Worm (Caenorhabditis elegans) whole organism, L2 larva: ENCODE results near the gene R13H4.5.

ENCODE experiments used
- C34F6.9 ChIP-seq: fragments of 150-350 bp; optimal IDR thresholded peaks from 2 replicates; lab custom pipeline; 2014; ENCODE audit warnings: missing biosample characterization, missing genetic modification characterization
- F13H6.1 ChIP-seq: sonication (generic microtip); optimal IDR thresholded peaks from 2 replicates; lab custom pipeline; 2016; ENCODE audit warnings: missing genetic modification characterization, missing compliant biosample characterization
- R02D3.7 ChIP-seq: fragments of 150-350 bp; optimal IDR thresholded peaks from 2 replicates; lab custom pipeline; 2014; ENCODE audit warnings: missing biosample characterization, missing genetic modification characterization
- Y55F3AM.14 ChIP-seq: fragments of 200-800 bp; sonication (Bioruptor generic); optimal IDR thresholded peaks from 2 replicates; lab custom pipeline; 2018; ENCODE audit warnings: mild to moderate bottlenecking, missing genetic modification characterization, missing compliant biosample characterization
- ZK546.5 ChIP-seq: sonication (generic microtip); optimal IDR thresholded peaks from 2 replicates; lab custom pipeline; 2017; ENCODE audit warnings: missing biosample characterization, missing genetic modification characterization
- alr-1 ChIP-seq: fragments of 150-350 bp; optimal IDR thresholded peaks from 2 replicates; lab custom pipeline; 2014; ENCODE audit warnings: missing biosample characterization, missing genetic modification characterization
- aly-2 ChIP-seq: fragments of 150-350 bp; optimal IDR thresholded peaks from 2 replicates; lab custom pipeline; 2014; ENCODE audit warnings: missing biosample characterization, missing genetic modification characterization
- ama-1 ChIP-seq: fragments of 150-350 bp; optimal IDR thresholded peaks from 2 replicates; lab custom pipeline; 2018; ENCODE audit warnings: inconsistent platforms
- blmp-1 ChIP-seq: sonication (generic microtip); optimal IDR thresholded peaks from 2 replicates; lab custom pipeline; 2017; ENCODE audit warnings: missing genetic modification characterization, mild to moderate bottlenecking, missing compliant biosample characterization, antibody characterized with exemption, moderate library complexity; ENCODE audit not compliant: insufficient read depth
- ceh-16 ChIP-seq: fragments of 150-350 bp; optimal IDR thresholded peaks from 2 replicates; lab custom pipeline; 2014; ENCODE audit warnings: missing biosample characterization, missing genetic modification characterization
- ceh-82 ChIP-seq: fragments of 150-350 bp; optimal IDR thresholded peaks from 2 replicates; lab custom pipeline; 2014; ENCODE audit warnings: missing biosample characterization, missing genetic modification characterization
- crh-2 ChIP-seq: sonication (generic microtip); optimal IDR thresholded peaks from 2 replicates; lab custom pipeline; 2017; ENCODE audit warnings: missing biosample characterization, missing genetic modification characterization
- dmd-4 ChIP-seq: sonication (generic microtip); optimal IDR thresholded peaks from 2 replicates; lab custom pipeline; 2017; ENCODE audit warnings: missing biosample characterization, missing genetic modification characterization
- egl-27 ChIP-seq: sonication (generic microtip); optimal IDR thresholded peaks from 3 replicates; lab custom pipeline; 2017; ENCODE audit warnings: missing biosample characterization, missing genetic modification reagents, missing genetic modification characterization
- elt-1 ChIP-seq: fragments of 150-350 bp; optimal IDR thresholded peaks from 2 replicates; lab custom pipeline; 2014; ENCODE audit warnings: missing biosample characterization, missing genetic modification characterization
- elt-3 ChIP-seq: sonication (generic microtip); optimal IDR thresholded peaks from 2 replicates; lab custom pipeline; 2017; ENCODE audit warnings: missing biosample characterization, missing genetic modification characterization
- fos-1 ChIP-seq: fragments of 150-350 bp; optimal IDR thresholded peaks from 2 replicates; lab custom pipeline; 2014; ENCODE audit warnings: missing biosample characterization, missing genetic modification characterization
- gmeb-1 ChIP-seq: fragments of 150-350 bp; optimal IDR thresholded peaks from 2 replicates; lab custom pipeline; 2014; ENCODE audit warnings: missing biosample characterization, missing genetic modification characterization
- lin-11 ChIP-seq: fragments of 150-350 bp; sonication (generic microtip); optimal IDR thresholded peaks from 2 replicates; lab custom pipeline; 2014; ENCODE audit warnings: missing biosample characterization, missing genetic modification characterization, inconsistent platforms, mixed read lengths
- lin-13 ChIP-seq: fragments of 150-350 bp; optimal IDR thresholded peaks from 2 replicates; lab custom pipeline; 2014; ENCODE audit warnings: missing biosample characterization, missing genetic modification reagents, missing genetic modification characterization
- lin-39 ChIP-seq: fragments of 150-350 bp; optimal IDR thresholded peaks from 2 replicates; lab custom pipeline; 2014; ENCODE audit warnings: missing biosample characterization, missing genetic modification reagents, missing genetic modification characterization
- lsy-2 ChIP-seq, 2 experiments: fragments of 150-350 bp in 1 of 2; sonication (generic microtip) in 1 of 2; optimal IDR thresholded peaks; 2 replicates each; lab custom pipeline; 2014 to 2017; ENCODE audit warnings: missing biosample characterization in 2 of 2, missing genetic modification characterization in 2 of 2
- mab-5 ChIP-seq: fragments of 150-350 bp; optimal IDR thresholded peaks from 2 replicates; lab custom pipeline; 2014; ENCODE audit warnings: missing biosample characterization, missing genetic modification characterization
- mbf-1 ChIP-seq: sonication (generic microtip); optimal IDR thresholded peaks from 2 replicates; lab custom pipeline; 2017; ENCODE audit warnings: missing biosample characterization, missing genetic modification characterization
- mdl-1 ChIP-seq, 2 experiments: fragments of 150-350 bp in 1 of 2; sonication (generic microtip) in 1 of 2; optimal IDR thresholded peaks; 2 replicates each; lab custom pipeline; 2017; ENCODE audit warnings: missing biosample characterization in 2 of 2, missing genetic modification characterization in 2 of 2
- nhr-10 ChIP-seq: sonication (generic microtip); optimal IDR thresholded peaks from 2 replicates; lab custom pipeline; 2017; ENCODE audit warnings: missing biosample characterization, missing genetic modification characterization
- nhr-11 ChIP-seq: fragments of 150-350 bp; optimal IDR thresholded peaks from 2 replicates; lab custom pipeline; 2014; ENCODE audit warnings: missing biosample characterization, missing genetic modification characterization
- nhr-12 ChIP-seq: fragments of 150-350 bp; optimal IDR thresholded peaks from 2 replicates; lab custom pipeline; 2014; ENCODE audit warnings: missing biosample characterization, missing genetic modification characterization
- nhr-129 ChIP-seq: fragments of 150-350 bp; optimal IDR thresholded peaks from 2 replicates; lab custom pipeline; 2014; ENCODE audit warnings: missing biosample characterization, missing genetic modification characterization
- nhr-21 ChIP-seq: fragments of 150-350 bp; optimal IDR thresholded peaks from 2 replicates; lab custom pipeline; 2014; ENCODE audit warnings: missing biosample characterization, missing genetic modification characterization
- nhr-23 ChIP-seq: fragments of 150-350 bp; optimal IDR thresholded peaks from 2 replicates; lab custom pipeline; 2014; ENCODE audit warnings: missing biosample characterization, missing genetic modification reagents, missing genetic modification characterization
- nhr-237 ChIP-seq: fragments of 150-350 bp; optimal IDR thresholded peaks from 2 replicates; lab custom pipeline; 2014; ENCODE audit warnings: missing biosample characterization, missing genetic modification characterization
- nhr-25 ChIP-seq: fragments of 150-350 bp; sonication (generic microtip); optimal IDR thresholded peaks from 3 replicates; lab custom pipeline; 2014; ENCODE audit warnings: missing biosample characterization, missing genetic modification characterization
- nhr-6 ChIP-seq: fragments of 150-350 bp; optimal IDR thresholded peaks from 2 replicates; lab custom pipeline; 2014; ENCODE audit warnings: missing biosample characterization, missing genetic modification characterization
- nhr-77 ChIP-seq: fragments of 150-350 bp; optimal IDR thresholded peaks from 2 replicates; lab custom pipeline; 2014; ENCODE audit warnings: missing biosample characterization, missing genetic modification characterization
- peb-1 ChIP-seq: fragments of 150-350 bp; optimal IDR thresholded peaks from 2 replicates; lab custom pipeline; 2014; ENCODE audit warnings: missing biosample characterization, missing genetic modification characterization
- sem-4 ChIP-seq: fragments of 150-350 bp; optimal IDR thresholded peaks from 2 replicates; lab custom pipeline; 2014; ENCODE audit warnings: missing biosample characterization, missing genetic modification reagents, missing genetic modification characterization
- skn-1 ChIP-seq: sonication (generic microtip); optimal IDR thresholded peaks from 2 replicates; lab custom pipeline; 2017; ENCODE audit warnings: missing biosample characterization, missing genetic modification characterization
- sma-3 ChIP-seq: sonication (generic microtip); optimal IDR thresholded peaks from 2 replicates; lab custom pipeline; 2016; ENCODE audit warnings: missing genetic modification reagents, missing genetic modification characterization, missing compliant biosample characterization
- sma-9 ChIP-seq, 2 experiments: fragments of 150-350 bp in 1 of 2; sonication (generic microtip) in 1 of 2; optimal IDR thresholded peaks; 2 replicates each; lab custom pipeline; 2014 to 2016; ENCODE audit warnings: missing genetic modification characterization in 2 of 2, mild to moderate bottlenecking in 1 of 2, missing biosample characterization in 1 of 2, missing compliant biosample characterization in 1 of 2, missing genetic modification reagents in 1 of 2, moderate library complexity in 1 of 2
- snpc-4 ChIP-seq: fragments of 150-350 bp; optimal IDR thresholded peaks from 2 replicates; lab custom pipeline; 2014; ENCODE audit warnings: missing biosample characterization, missing genetic modification characterization
- unc-39 ChIP-seq: fragments of 150-350 bp; optimal IDR thresholded peaks from 2 replicates; lab custom pipeline; 2014; ENCODE audit warnings: missing biosample characterization, missing genetic modification characterization
- unc-55 ChIP-seq: fragments of 150-350 bp; sonication (generic microtip); optimal IDR thresholded peaks from 3 replicates; lab custom pipeline; 2014; ENCODE audit warnings: missing biosample characterization, missing genetic modification reagents, missing genetic modification characterization
- unc-62 ChIP-seq: fragments of 150-350 bp; optimal IDR thresholded peaks from 2 replicates; lab custom pipeline; 2014; ENCODE audit warnings: missing biosample characterization, missing genetic modification reagents, missing genetic modification characterization
- zag-1 ChIP-seq: fragments of 150-350 bp; optimal IDR thresholded peaks from 2 replicates; lab custom pipeline; 2014; ENCODE audit warnings: missing biosample characterization, missing genetic modification characterization
- ztf-1 ChIP-seq: fragments of 200-800 bp; sonication (Bioruptor generic); conservative IDR thresholded peaks from 2 replicates; pipeline ENCODE4 v1.3.6; 2022; ENCODE audit warnings: missing genetic modification characterization, missing compliant biosample characterization
- ztf-11 ChIP-seq: sonication (generic microtip); optimal IDR thresholded peaks from 2 replicates; lab custom pipeline; 2017; ENCODE audit warnings: missing biosample characterization, missing genetic modification characterization
- ztf-4 ChIP-seq: fragments of 150-350 bp; optimal IDR thresholded peaks from 2 replicates; lab custom pipeline; 2014; ENCODE audit warnings: missing biosample characterization, missing genetic modification characterization

R13H4.5 gene

ce11 chrV:11888656-11889055 lies 28.2 kb downstream of the R13H4.5 start:
- TF ChIP-seq nhr-12, result no peak
- TF ChIP-seq snpc-4, result no peak
- TF ChIP-seq lin-13 (GFP tag; lab: Kevin White, UChicago), result peak; percentile 21
- no peak for TF ChIP-seq gmeb-1 (tag; lab: Kevin White, UChicago)

- no peak for TF ChIP-seq ceh-16 (tag; lab: Kevin White, UChicago)
- TF ChIP-seq nhr-12, result no peak
- TF ChIP-seq elt-3, result no peak
- no peak for TF ChIP-seq nhr-10 (tag; lab: Kevin White, UChicago)
- no peak for TF ChIP-seq nhr-77 (tag; lab: Kevin White, UChicago)
- TF ChIP-seq sem-4, result no peak
- no peak for TF ChIP-seq mdl-1 (tag; optimal IDR thresholded peaks at IDR 0.05; lab: Kevin White, UChicago)
- no peak for TF ChIP-seq elt-1
- TF ChIP-seq ztf-4 (tag; lab: Kevin White, UChicago), result peak; percentile 60
- no peak for TF ChIP-seq snpc-4
- no peak for TF ChIP-seq egl-27 (tag; lab: Kevin White, UChicago)
- TF ChIP-seq ztf-11, result no peak
- TF ChIP-seq nhr-25 (tag; lab: Kevin White, UChicago), result no peak
- TF ChIP-seq fos-1 (tag; lab: Kevin White, UChicago), result peak; percentile 33
- TF ChIP-seq ZK546.5 (tag; lab: Kevin White, UChicago), result no peak
- no peak for TF ChIP-seq R02D3.7 (tag; lab: Kevin White, UChicago)
- TF ChIP-seq unc-55 (GFP tag; lab: Kevin White, UChicago), result no peak
- TF ChIP-seq nhr-23 (tag; lab: Kevin White, UChicago), result no peak
- no peak for TF ChIP-seq ceh-82 (tag; lab: Kevin White, UChicago)
- peak; percentile 56 for TF ChIP-seq ama-1
- TF ChIP-seq gmeb-1 (tag; lab: Kevin White, UChicago), result peak; percentile 52
- peak; percentile 14 for TF ChIP-seq lin-13 (GFP tag; lab: Kevin White, UChicago)
- peak; percentile 41 for TF ChIP-seq sma-9 (GFP tag; optimal IDR thresholded peaks at IDR 0.05; lab: Kevin White, UChicago)
- TF ChIP-seq sma-9 (tag; optimal IDR thresholded peaks at IDR 0.05; lab: Kevin White, UChicago), result no peak
- peak in 1 of 2 experiments; percentile 70 for TF ChIP-seq lsy-2 (tag; optimal IDR thresholded peaks at IDR 0.05; lab: Kevin White, UChicago)
- TF ChIP-seq crh-2 (tag; lab: Kevin White, UChicago), result peak; percentile 9
- no peak for TF ChIP-seq F13H6.1 (tag; lab: Kevin White, UChicago)
- peak; percentile 21 for TF ChIP-seq mab-5 (tag; lab: Kevin White, UChicago)
- TF ChIP-seq sma-3 (GFP tag; lab: Kevin White, UChicago), result no peak
- TF ChIP-seq nhr-129 (tag; lab: Kevin White, UChicago), result peak; percentile 53
- peak; percentile 45 for TF ChIP-seq blmp-1 (tag; lab: Kevin White, UChicago)
- TF ChIP-seq nhr-237 (tag; lab: Kevin White, UChicago), result no peak
- TF ChIP-seq ztf-1 (GFP tag; lab: Robert Waterston, UW), result no peak
- TF ChIP-seq zag-1, result no peak
- no peak for TF ChIP-seq lin-11
- no peak for TF ChIP-seq nhr-11 (tag; lab: Kevin White, UChicago)
- TF ChIP-seq lin-39 (tag; lab: Kevin White, UChicago), result no peak
- TF ChIP-seq skn-1 (tag; lab: Kevin White, UChicago), result no peak
- TF ChIP-seq mbf-1 (tag; lab: Kevin White, UChicago), result no peak
- TF ChIP-seq aly-2, result no peak
- no peak for TF ChIP-seq unc-62 (GFP tag; lab: Kevin White, UChicago)
- peak; percentile 62 for TF ChIP-seq nhr-6 (tag; lab: Kevin White, UChicago)
- no peak for TF ChIP-seq alr-1
- no peak for TF ChIP-seq dmd-4 (tag; lab: Kevin White, UChicago)
- no peak for TF ChIP-seq unc-39 (tag; lab: Kevin White, UChicago)
- peak; percentile 62 for TF ChIP-seq Y55F3AM.14
- peak; percentile 7 for TF ChIP-seq nhr-21 (tag; lab: Kevin White, UChicago)
- TF ChIP-seq C34F6.9 (tag; lab: Kevin White, UChicago), result no peak
- no peak for TF ChIP-seq peb-1 (tag; lab: Kevin White, UChicago)
Measured at ce11 chrV:11889115-11889935, 28.9 kb downstream of the R13H4.5 start.
